Fruit fly (Drosophila melanogaster) whole organism, embryonic: ENCODE data around the gene Mst98Ca.

Experiments
- Awh ChIP-seq: fragments of 200-800 bp; sonication (Bioruptor generic); IDR thresholded peaks from 2 replicates; pipeline ENCODE4, ENCODE4 v1.3.6; 2022; ENCODE audit warnings: missing biosample characterization, missing genetic modification characterization
- BEAF-32 ChIP-seq: fragments of 200-800 bp; sonication (Bioruptor generic); optimal IDR thresholded peaks from 3 replicates; lab custom pipeline; 2017; ENCODE audit warnings: missing biosample characterization, missing genetic modification characterization, mild to moderate bottlenecking, moderate library complexity, missing genetic modification reagents
- CG11723 ChIP-seq: fragments of 200-800 bp; sonication (Bioruptor generic); optimal IDR thresholded peaks from 2 replicates; lab custom pipeline; 2017; ENCODE audit warnings: missing biosample characterization, mild to moderate bottlenecking, missing genetic modification characterization
- CG12744 ChIP-seq: fragments of 200-800 bp; sonication (Bioruptor generic); optimal IDR thresholded peaks from 2 replicates; lab custom pipeline; 2016; ENCODE audit warnings: missing biosample characterization, missing genetic modification characterization
- CG12942 ChIP-seq: fragments of 200-800 bp; sonication (Bioruptor generic); optimal IDR thresholded peaks from 3 replicates; lab custom pipeline; 2016; ENCODE audit warnings: missing biosample characterization, missing genetic modification characterization
- CG13624 ChIP-seq: fragments of 200-800 bp; sonication (Bioruptor generic); optimal IDR thresholded peaks from 2 replicates; lab custom pipeline; 2016; ENCODE audit warnings: missing biosample characterization, missing genetic modification characterization
- CG14014 ChIP-seq: fragments of 200-800 bp; sonication (Bioruptor generic); IDR thresholded peaks from 2 replicates; pipeline ENCODE4 v1.3.6; 2022; ENCODE audit warnings: missing biosample characterization, missing genetic modification characterization
- CG14860 ChIP-seq: fragments of 200-800 bp; sonication (Bioruptor generic); IDR thresholded peaks from 3 replicates; pipeline ENCODE4 v1.3.6; 2022; ENCODE audit warnings: missing biosample characterization, missing genetic modification characterization; ENCODE audit not compliant: partially characterized antibody
- CG14965 ChIP-seq: fragments of 200-800 bp; sonication (Bioruptor generic); optimal IDR thresholded peaks from 2 replicates; lab custom pipeline; 2016; ENCODE audit warnings: missing biosample characterization, missing genetic modification characterization, borderline replicate concordance
- CG15073 ChIP-seq: fragments of 200-800 bp; sonication (Bioruptor generic); optimal IDR thresholded peaks from 2 replicates; lab custom pipeline; 2016; ENCODE audit warnings: missing biosample characterization, missing genetic modification characterization
- CG17385 ChIP-seq: fragments of 200-800 bp; sonication (Bioruptor generic); optimal IDR thresholded peaks from 3 replicates; lab custom pipeline; 2018; ENCODE audit warnings: missing biosample characterization, mild to moderate bottlenecking, missing genetic modification characterization
- CG17802 ChIP-seq: fragments of 200-800 bp; sonication (Bioruptor generic); optimal IDR thresholded peaks from 2 replicates; lab custom pipeline; 2018; ENCODE audit warnings: missing biosample characterization, mild to moderate bottlenecking, missing genetic modification characterization, moderate library complexity
- CG2116 ChIP-seq: fragments of 200-800 bp; sonication (Bioruptor generic); optimal IDR thresholded peaks from 3 replicates; lab custom pipeline; 2018; ENCODE audit warnings: missing biosample characterization, mild to moderate bottlenecking, missing genetic modification characterization
- CG2889 ChIP-seq: fragments of 200-800 bp; sonication (Bioruptor generic); IDR thresholded peaks from 3 replicates; pipeline ENCODE4 v1.3.6; 2022; ENCODE audit warnings: missing biosample characterization, missing genetic modification characterization
- CG30020 ChIP-seq: fragments of 200-800 bp; optimal IDR thresholded peaks from 2 replicates; lab custom pipeline; 2019; ENCODE audit warnings: missing biosample characterization, mild to moderate bottlenecking, missing genetic modification characterization, moderate library complexity
- CG31224 ChIP-seq: fragments of 200-800 bp; sonication (Bioruptor generic); IDR thresholded peaks from 2 replicates; pipeline ENCODE4 v1.3.6; 2022; ENCODE audit warnings: missing biosample characterization, missing genetic modification characterization
- CG4730 ChIP-seq: fragments of 200-800 bp; sonication (Bioruptor generic); IDR thresholded peaks from 2 replicates; pipeline ENCODE4 v1.3.6; 2022; ENCODE audit warnings: missing biosample characterization, missing genetic modification characterization
- CG6654 ChIP-seq: fragments of 200-800 bp; sonication (Bioruptor generic); optimal IDR thresholded peaks from 2 replicates; lab custom pipeline; 2017; ENCODE audit warnings: missing biosample characterization, mild to moderate bottlenecking, missing genetic modification characterization
- CG9215 ChIP-seq: fragments of 200-800 bp; sonication (Bioruptor generic); IDR thresholded peaks from 2 replicates; pipeline ENCODE4 v1.3.6; 2022; ENCODE audit warnings: missing biosample characterization, missing genetic modification characterization
- D ChIP-seq, 2 experiments: fragments of 200-800 bp in 1 of 2; fragments of >200 bp in 1 of 2; sonication (Bioruptor generic) in 1 of 2; optimal IDR thresholded peaks; 2 replicates in 1 of 2; 3 replicates in 1 of 2; lab custom pipeline; 2017; ENCODE audit warnings: mild to moderate bottlenecking in 1 of 2, missing biosample characterization in 1 of 2, missing genetic modification characterization in 1 of 2, missing genetic modification reagents in 1 of 2
- Deaf1 ChIP-seq: fragments of 200-800 bp; optimal IDR thresholded peaks from 3 replicates; lab custom pipeline; 2019; ENCODE audit warnings: missing biosample characterization, mild to moderate bottlenecking, missing genetic modification characterization, moderate library complexity
- Eip74EF ChIP-seq, 2 experiments: fragments of 200-800 bp in 1 of 2; fragments of >200 bp in 1 of 2; sonication (Bioruptor generic) in 1 of 2; optimal IDR thresholded peaks; 2 replicates each; lab custom pipeline; 2017 to 2019; ENCODE audit warnings: missing biosample characterization in 2 of 2, missing genetic modification characterization in 2 of 2, mild to moderate bottlenecking in 1 of 2, moderate library complexity in 1 of 2
- Fer2 ChIP-seq: fragments of 200-800 bp; sonication (Bioruptor generic); optimal IDR thresholded peaks from 2 replicates; lab custom pipeline; 2018; ENCODE audit warnings: missing biosample characterization, mild to moderate bottlenecking, missing genetic modification characterization, moderate library complexity
- HLH4C ChIP-seq: fragments of 200-800 bp; sonication (Bioruptor generic); IDR thresholded peaks from 3 replicates; pipeline ENCODE4 v1.3.6; 2022; ENCODE audit warnings: missing biosample characterization, missing genetic modification characterization; ENCODE audit not compliant: partially characterized antibody
- Mrtf ChIP-seq: fragments of 200-800 bp; sonication (Bioruptor generic); IDR thresholded peaks from 3 replicates; pipeline ENCODE4 v1.3.6; 2022; ENCODE audit warnings: missing biosample characterization, missing genetic modification characterization
- NC2α ChIP-seq: fragments of 200-800 bp; sonication (Bioruptor generic); optimal IDR thresholded peaks from 2 replicates; lab custom pipeline; 2016; ENCODE audit warnings: missing biosample characterization, missing genetic modification characterization
- NK7.1 ChIP-seq: fragments of 200-800 bp; sonication (Bioruptor generic); optimal IDR thresholded peaks from 3 replicates; lab custom pipeline; 2016; ENCODE audit warnings: missing biosample characterization, missing genetic modification characterization
- Nf-YA ChIP-seq: fragments of 200-800 bp; sonication (Bioruptor generic); IDR thresholded peaks from 2 replicates; pipeline ENCODE4 v1.3.6; 2022; ENCODE audit warnings: missing biosample characterization, missing genetic modification characterization
- Oli ChIP-seq: fragments of 200-800 bp; sonication (Bioruptor generic); optimal IDR thresholded peaks from 2 replicates; lab custom pipeline; 2018; ENCODE audit warnings: missing biosample characterization, mild to moderate bottlenecking, missing genetic modification characterization, moderate library complexity
- Vsx1 ChIP-seq: fragments of 200-800 bp; sonication (Bioruptor generic); optimal IDR thresholded peaks from 2 replicates; lab custom pipeline; 2017; ENCODE audit warnings: missing biosample characterization, mild to moderate bottlenecking, missing genetic modification characterization, missing genetic modification reagents
- cwo ChIP-seq: fragments of 200-800 bp; sonication (Bioruptor generic); optimal IDR thresholded peaks from 3 replicates; lab custom pipeline; 2017; ENCODE audit warnings: missing biosample characterization, missing genetic modification characterization, mild to moderate bottlenecking, moderate library complexity, missing genetic modification reagents
- ems ChIP-seq: fragments of 200-800 bp; sonication (Bioruptor generic); optimal IDR thresholded peaks from 3 replicates; lab custom pipeline; 2016; ENCODE audit warnings: missing biosample characterization, missing genetic modification characterization
- fd3F ChIP-seq: fragments of 200-800 bp; sonication (Bioruptor generic); optimal IDR thresholded peaks from 2 replicates; lab custom pipeline; 2018; ENCODE audit warnings: missing biosample characterization, mild to moderate bottlenecking, missing genetic modification characterization, moderate library complexity
- ftz-f1 ChIP-seq: fragments of 200-800 bp; sonication (Bioruptor generic); optimal IDR thresholded peaks from 2 replicates; lab custom pipeline; 2016; ENCODE audit warnings: missing biosample characterization, missing genetic modification characterization
- gcm2 ChIP-seq: fragments of 200-800 bp; sonication (Bioruptor generic); optimal IDR thresholded peaks from 2 replicates; lab custom pipeline; 2016; ENCODE audit warnings: missing biosample characterization, missing genetic modification characterization
- grau ChIP-seq: fragments of 200-800 bp; optimal IDR thresholded peaks from 3 replicates; lab custom pipeline; 2019; ENCODE audit warnings: missing biosample characterization, mild to moderate bottlenecking, missing genetic modification characterization, moderate library complexity
- ham ChIP-seq: fragments of 200-800 bp; sonication (Bioruptor generic); IDR thresholded peaks from 2 replicates; pipeline ENCODE4 v1.3.6; 2022; ENCODE audit warnings: missing biosample characterization, missing genetic modification characterization
- inv ChIP-seq: fragments of 200-800 bp; sonication (Bioruptor generic); IDR thresholded peaks from 2 replicates; pipeline ENCODE4 v1.3.6; 2022; ENCODE audit warnings: missing biosample characterization, missing genetic modification characterization; ENCODE audit not compliant: partially characterized antibody
- klu ChIP-seq: fragments of 200-800 bp; sonication (Bioruptor generic); IDR thresholded peaks from 2 replicates; pipeline ENCODE4 v1.3.6; 2022; ENCODE audit warnings: missing biosample characterization, missing genetic modification characterization
- nom ChIP-seq: fragments of 200-800 bp; sonication (Bioruptor generic); optimal IDR thresholded peaks from 2 replicates; lab custom pipeline; 2017; ENCODE audit warnings: missing biosample characterization, missing genetic modification characterization, mild to moderate bottlenecking, moderate library complexity, missing genetic modification reagents
- otp ChIP-seq: fragments of 200-800 bp; sonication (Bioruptor generic); IDR thresholded peaks from 3 replicates; pipeline ENCODE4, ENCODE4 v1.3.6; 2022; ENCODE audit warnings: missing biosample characterization, missing genetic modification characterization
- pita ChIP-seq: fragments of 200-800 bp; sonication (Bioruptor generic); optimal IDR thresholded peaks from 2 replicates; lab custom pipeline; 2017; ENCODE audit warnings: missing biosample characterization, mild to moderate bottlenecking, missing genetic modification characterization
- pzg ChIP-seq: fragments of 200-800 bp; sonication (Bioruptor generic); optimal IDR thresholded peaks from 3 replicates; lab custom pipeline; 2018; ENCODE audit warnings: missing biosample characterization, mild to moderate bottlenecking, missing genetic modification characterization, moderate library complexity
- sd ChIP-seq: fragments of 200-800 bp; sonication (Bioruptor generic); optimal IDR thresholded peaks from 3 replicates; lab custom pipeline; 2018; ENCODE audit warnings: missing biosample characterization, mild to moderate bottlenecking, missing genetic modification characterization, moderate library complexity
- slp2 ChIP-seq: fragments of 200-800 bp; sonication (Bioruptor generic); optimal IDR thresholded peaks from 2 replicates; lab custom pipeline; 2016; ENCODE audit warnings: missing biosample characterization, missing genetic modification characterization
- tio ChIP-seq: fragments of 200-800 bp; sonication (Bioruptor generic); optimal IDR thresholded peaks from 2 replicates; lab custom pipeline; 2017; ENCODE audit warnings: missing biosample characterization, missing genetic modification characterization, inconsistent platforms
- wek ChIP-seq: fragments of 200-800 bp; sonication (Bioruptor generic); optimal IDR thresholded peaks from 3 replicates; lab custom pipeline; 2018; ENCODE audit warnings: missing biosample characterization, mild to moderate bottlenecking, missing genetic modification characterization, moderate library complexity
- z ChIP-seq: fragments of 200-800 bp; sonication (Bioruptor generic); IDR thresholded peaks from 3 replicates; pipeline ENCODE4 v1.3.6; 2022; ENCODE audit warnings: missing biosample characterization, missing genetic modification characterization

The Mst98Ca gene

DNA sequence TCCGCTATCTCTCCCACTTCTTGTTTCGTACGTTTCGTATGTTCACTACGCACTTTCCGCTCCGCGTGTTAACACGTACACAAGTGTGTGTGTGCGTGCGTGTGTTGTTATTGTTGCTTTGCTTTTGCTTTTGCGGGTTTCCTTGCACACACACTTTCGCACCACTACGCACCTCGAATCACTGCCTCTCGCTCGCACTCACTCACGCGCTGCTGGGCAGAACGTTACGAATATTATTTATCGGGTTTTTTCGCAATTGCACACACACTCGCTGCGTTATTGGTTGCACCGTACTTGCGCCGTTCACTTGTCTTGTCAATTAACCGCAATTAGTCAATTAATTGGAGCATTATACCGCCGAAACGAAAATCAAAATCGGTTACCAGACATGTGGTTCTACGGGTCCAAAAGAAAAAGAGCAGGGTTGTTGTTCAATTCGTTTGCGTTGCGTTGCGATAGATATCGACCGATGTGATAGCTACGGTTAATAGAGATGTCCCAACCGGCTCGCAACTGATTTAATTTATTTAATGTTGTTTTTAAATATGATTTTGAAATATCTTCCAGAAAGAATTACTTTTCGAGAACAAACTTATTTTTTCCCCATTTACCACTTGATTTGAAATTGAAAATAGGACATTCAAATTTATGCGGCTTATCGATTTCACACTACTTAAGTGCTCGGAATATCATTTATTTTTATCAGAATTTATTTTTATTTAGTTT, 45.1 kb downstream of the Mst98Ca start, which contains the start of gene larp (continued):
- TF ChIP-seq pzg (peak; percentile 68), ham (GFP tag; lab: Robert Waterston, UW) (no peak), CG13624 (GFP tag; lab: Kevin White, UChicago) (peak; percentile 56), NK7.1 (GFP tag; lab: Kevin White, UChicago) (peak; percentile 12), CG2116 (GFP tag; lab: Kevin White, UChicago) (peak; percentile 96), CG12744 (peak; percentile 40), Awh (GFP tag; lab: Robert Waterston, UW) (peak; percentile 53), Oli (tag; lab: Kevin White, UChicago) (peak; percentile 28), cwo (GFP tag; lab: Kevin White, UChicago) (no peak), HLH4C (GFP tag; lab: Robert Waterston, UW) (peak; percentile 90), CG9215 (GFP tag; lab: Robert Waterston, UW) (peak; percentile 71), CG11723 (GFP tag; lab: Kevin White, UChicago) (peak; percentile 33), Eip74EF (GFP tag; optimal IDR thresholded peaks at IDR 0.05; lab: Kevin White, UChicago) (no peak), CG17802 (tag; lab: Kevin White, UChicago) (peak; percentile 50), slp2 (GFP tag; lab: Kevin White, UChicago) (peak; percentile 18), wek (GFP tag; lab: Kevin White, UChicago) (no peak), fd3F (peak; percentile 59), CG6654 (GFP tag; lab: Kevin White, UChicago) (no peak), CG14014 (GFP tag; lab: Robert Waterston, UW) (peak; percentile 80), BEAF-32 (peak; percentile 97), nom (GFP tag; lab: Kevin White, UChicago) (no peak), otp (GFP tag; lab: Robert Waterston, UW) (peak; percentile 64; the same call in 2 of the 3 replicates), CG14860 (GFP tag; lab: Robert Waterston, UW) (peak; percentile 87), CG14965 (GFP tag; lab: Kevin White, UChicago) (no peak), z (no peak), CG4730 (GFP tag; lab: Robert Waterston, UW) (peak; percentile 66), CG12942 (GFP tag; lab: Kevin White, UChicago) (peak; percentile 59), grau (tag; lab: Kevin White, UChicago) (peak; percentile 57), klu (peak; percentile 14; the same call in 1 of the 2 replicates), ftz-f1 (GFP tag; lab: Kevin White, UChicago) (no peak), CG17385 (GFP tag; lab: Kevin White, UChicago) (peak; percentile 43), Deaf1 (tag; lab: Kevin White, UChicago) (no peak), CG30020 (tag; lab: Kevin White, UChicago) (peak; percentile 58), Fer2 (tag; lab: Kevin White, UChicago) (peak; percentile 52), CG2889 (peak; percentile 53; the same call in 1 of the 3 replicates), Nf-YA (peak; percentile 51; the same call in 1 of the 2 replicates), ems (GFP tag; lab: Kevin White, UChicago) (peak; percentile 42), D (optimal IDR thresholded peaks at IDR 0.05; lab: Kevin White, UChicago) (peak; percentile 53), D (GFP tag; optimal IDR thresholded peaks at IDR 0.05; lab: Kevin White, UChicago) (peak; percentile 26), Vsx1 (GFP tag; lab: Kevin White, UChicago) (no peak), CG15073 (no peak), pita (no peak), CG31224 (GFP tag; lab: Robert Waterston, UW) (peak; percentile 50; the same call in 1 of the 2 replicates), tio (peak; percentile 55), inv (GFP tag; lab: Robert Waterston, UW) (peak; percentile 96), NC2α (GFP tag; lab: Kevin White, UChicago) (peak; percentile 51), Mrtf (no peak), gcm2 (GFP tag; lab: Kevin White, UChicago) (no peak), sd (peak; percentile 23)
